Fruit fly (Drosophila melanogaster): ENCODE data around the gene CG32461.
A peak's percentile ranks its signal among the peaks of the same experiment; 100 is the strongest.

The CG32461 gene

DNA sequence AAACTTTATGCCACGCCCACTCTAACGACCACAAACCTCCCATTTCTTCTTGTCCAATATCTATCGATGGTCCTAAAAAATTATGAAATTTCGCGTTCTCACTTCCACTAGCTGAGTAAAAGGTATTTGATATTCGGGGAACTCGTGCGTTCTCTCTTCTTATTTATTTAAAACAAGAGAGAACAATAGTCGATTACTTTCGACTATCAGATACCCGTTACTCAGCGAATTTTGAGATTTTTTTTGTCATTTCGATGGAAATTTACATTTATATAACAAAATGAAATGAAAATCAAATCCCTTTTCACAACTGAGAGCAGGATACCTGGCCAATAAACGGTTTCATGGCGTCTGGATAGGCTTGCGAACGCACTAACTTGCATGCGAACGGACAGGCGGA lies 10.6 kb downstream of the CG32461 start (continued):
- TF ChIP-seq Meics (GFP tag; optimal IDR thresholded peaks at IDR 0.05), result no peak
- TF ChIP-seq tna (GFP tag; IDR thresholded peaks at IDR 0.05; ENCODE audit: partially characterized antibody), result peak; percentile 51; the same call in 1 of the 2 replicates
- TF ChIP-seq Asciz (GFP tag; optimal IDR thresholded peaks at IDR 0.05), result no peak
- TF ChIP-seq CG17385 (GFP tag; optimal IDR thresholded peaks at IDR 0.05), result no peak
- no peak for TF ChIP-seq CG8359 (GFP tag; optimal IDR thresholded peaks at IDR 0.05; ENCODE audit: borderline replicate concordance)
- TF ChIP-seq bowl (GFP tag; IDR thresholded peaks at IDR 0.05), result no peak
- TF ChIP-seq CG6175 (GFP tag; IDR thresholded peaks at IDR 0.05), result no peak
- TF ChIP-seq ftz-f1 (GFP tag; optimal IDR thresholded peaks at IDR 0.05), result no peak
- TF ChIP-seq D19A (tag; optimal IDR thresholded peaks at IDR 0.05), result peak; percentile 51
- no peak for TF ChIP-seq CG17568 (GFP tag; optimal IDR thresholded peaks at IDR 0.05)
- TF ChIP-seq TFAM (GFP tag; optimal IDR thresholded peaks at IDR 0.05), result no peak
- TF ChIP-seq jumu (GFP tag; optimal IDR thresholded peaks at IDR 0.05), result no peak
- TF ChIP-seq twi (tag; optimal IDR thresholded peaks at IDR 0.05), result no peak
- no peak for TF ChIP-seq CG1024 (GFP tag; IDR thresholded peaks at IDR 0.05)
- TF ChIP-seq Dip2 (GFP tag; IDR thresholded peaks at IDR 0.05), result no peak
- no peak for TF ChIP-seq BtbVII (GFP tag; optimal IDR thresholded peaks at IDR 0.05)
- peak; percentile 51; the same call in 1 of the 3 replicates for TF ChIP-seq hb (GFP tag; IDR thresholded peaks at IDR 0.05; ENCODE audit: partially characterized antibody)
- TF ChIP-seq CG1792 (GFP tag; optimal IDR thresholded peaks at IDR 0.05), result no peak
- TF ChIP-seq vnd (GFP tag; IDR thresholded peaks at IDR 0.05; ENCODE audit: partially characterized antibody), result peak; percentile 63
- no peak for TF ChIP-seq unc-4 (GFP tag; IDR thresholded peaks at IDR 0.05; ENCODE audit: partially characterized antibody)
- no peak for TF ChIP-seq Taf1 (GFP tag; IDR thresholded peaks at IDR 0.05)
- no peak for TF ChIP-seq lbe (GFP tag; optimal IDR thresholded peaks at IDR 0.05)
- TF ChIP-seq CG16815 (GFP tag; optimal IDR thresholded peaks at IDR 0.05), result no peak
- TF ChIP-seq zfh2 (GFP tag; optimal IDR thresholded peaks at IDR 0.05), result no peak
- TF ChIP-seq CG4854 (GFP tag; optimal IDR thresholded peaks at IDR 0.05), result no peak
- TF ChIP-seq BEAF-32 (GFP tag; optimal IDR thresholded peaks at IDR 0.05), result no peak
- peak; percentile 50 for TF ChIP-seq Scr (GFP tag; IDR thresholded peaks at IDR 0.05; ENCODE audit: partially characterized antibody)
- no peak for TF ChIP-seq CG3995 (GFP tag; optimal IDR thresholded peaks at IDR 0.05)
- TF ChIP-seq MBD-R2 (GFP tag; IDR thresholded peaks at IDR 0.05), result no peak
- TF ChIP-seq CG7963 (GFP tag; IDR thresholded peaks at IDR 0.05; ENCODE audit: partially characterized antibody), result peak; percentile 66; the same call in 2 of the 3 replicates
- peak; percentile 47 for TF ChIP-seq D19B (GFP tag; optimal IDR thresholded peaks at IDR 0.05)
- no peak for TF ChIP-seq Rfx (GFP tag; IDR thresholded peaks at IDR 0.05)
- TF ChIP-seq CG30431 (GFP tag; optimal IDR thresholded peaks at IDR 0.05), result no peak
- no peak for TF ChIP-seq schlank (tag; optimal IDR thresholded peaks at IDR 0.05)
- peak; percentile 79 for TF ChIP-seq CG16813 (GFP tag; IDR thresholded peaks at IDR 0.05; ENCODE audit: partially characterized antibody)
- TF ChIP-seq Pdp1 (GFP tag; optimal IDR thresholded peaks at IDR 0.05), result peak in 1 of 2 experiments; percentile 1
- no peak for TF ChIP-seq pum (GFP tag; optimal IDR thresholded peaks at IDR 0.05)
- no peak for TF ChIP-seq sc (optimal IDR thresholded peaks at IDR 0.05)
- no peak for TF ChIP-seq sc (GFP tag; optimal IDR thresholded peaks at IDR 0.05)
- TF ChIP-seq Spps (tag; optimal IDR thresholded peaks at IDR 0.05), result no peak
- no peak for TF ChIP-seq Dbx (GFP tag; IDR thresholded peaks at IDR 0.05)
- no peak for TF ChIP-seq CG7839 (tag; optimal IDR thresholded peaks at IDR 0.05)
- no peak for TF ChIP-seq CG9797 (GFP tag; optimal IDR thresholded peaks at IDR 0.05)
- TF ChIP-seq PHDP (tag; optimal IDR thresholded peaks at IDR 0.05), result no peak
- no peak for TF ChIP-seq ato (GFP tag; IDR thresholded peaks at IDR 0.05; ENCODE audit: partially characterized antibody)
- TF ChIP-seq mld (GFP tag; IDR thresholded peaks at IDR 0.05; ENCODE audit: partially characterized antibody), result 0 out of 3 replicates have a peak, but pooled peaks have one; percentile 54
- no peak for TF ChIP-seq fru (optimal IDR thresholded peaks at IDR 0.05)
- no peak for TF ChIP-seq CG18011 (GFP tag; optimal IDR thresholded peaks at IDR 0.05)
- TF ChIP-seq CG10209 (GFP tag; optimal IDR thresholded peaks at IDR 0.05), result no peak
- TF ChIP-seq bsh (GFP tag; optimal IDR thresholded peaks at IDR 0.05), result no peak

Data from whole organism, embryonic.